Worm (Caenorhabditis elegans) whole organism, dauer: Measurements from ENCODE around the gene cts-1.

ENCODE experiments used
- unc-62 ChIP-seq: sonication (generic microtip); optimal IDR thresholded peaks from 2 replicates; lab custom pipeline; 2017; ENCODE audit warnings: missing biosample characterization, missing genetic modification reagents, missing genetic modification characterization

The cts-1 gene

DNA sequence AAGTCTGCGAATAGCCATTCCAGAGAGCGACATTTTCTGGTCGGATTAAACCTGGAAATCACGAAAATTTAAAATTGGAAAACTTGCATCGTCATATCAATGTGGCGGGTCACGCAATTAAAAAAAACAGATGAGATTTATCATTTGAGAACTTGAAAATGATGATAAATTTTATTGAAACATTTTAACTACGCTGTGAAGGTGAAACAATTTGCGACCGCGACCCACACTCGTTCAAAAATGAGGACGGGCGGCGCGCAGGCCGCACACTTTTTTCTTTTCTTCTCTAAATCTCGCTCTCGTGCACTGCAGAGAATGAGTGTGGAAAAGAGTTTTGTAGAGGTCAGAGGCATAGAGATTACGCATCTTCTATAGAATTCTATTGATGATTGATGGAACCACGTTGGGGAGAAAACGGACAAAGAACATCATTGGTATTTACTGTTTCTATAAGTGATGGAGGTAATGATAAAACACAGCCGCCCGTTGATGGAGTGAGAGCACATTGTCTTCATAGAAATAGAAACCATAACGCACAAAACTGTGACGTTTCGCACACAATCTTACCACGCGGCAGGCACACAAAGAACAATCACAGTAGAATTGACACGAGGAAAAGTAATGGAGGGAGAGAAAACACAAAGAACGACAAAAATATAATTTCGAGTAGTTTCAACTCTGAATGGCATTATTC is at the start of gene cts-1:
TSS of gene cts-1 (minus strand) at position 51 of the 694 bp plus-strand sequence.
- no peak for TF ChIP-seq unc-62 (GFP tag; lab: Kevin White, UChicago)

DNA sequence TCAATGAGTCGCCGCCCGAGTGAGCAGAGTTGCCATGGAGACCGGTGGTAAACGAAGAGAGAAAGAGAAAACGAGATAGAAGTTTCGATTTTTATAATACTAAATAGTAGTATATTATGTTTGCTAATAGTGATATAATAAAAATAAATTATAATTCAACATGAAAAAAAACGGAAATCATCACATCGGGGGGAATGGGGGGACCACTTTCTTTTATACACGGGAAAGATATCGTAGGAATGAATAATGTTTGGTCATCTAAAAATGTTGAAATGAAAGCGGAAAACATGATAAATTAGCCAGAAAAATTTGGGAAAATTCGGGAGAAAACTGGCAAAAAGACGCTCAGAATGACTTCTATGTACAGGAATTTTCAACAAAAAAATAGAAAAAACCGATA is 45.2 kb upstream of the cts-1 start, which contains the start of gene bbs-5:
TSS of gene bbs-5 (minus strand) at position 101 of the 400 bp plus-strand sequence.
- TF ChIP-seq unc-62 (GFP tag; lab: Kevin White, UChicago) = no peak

DNA sequence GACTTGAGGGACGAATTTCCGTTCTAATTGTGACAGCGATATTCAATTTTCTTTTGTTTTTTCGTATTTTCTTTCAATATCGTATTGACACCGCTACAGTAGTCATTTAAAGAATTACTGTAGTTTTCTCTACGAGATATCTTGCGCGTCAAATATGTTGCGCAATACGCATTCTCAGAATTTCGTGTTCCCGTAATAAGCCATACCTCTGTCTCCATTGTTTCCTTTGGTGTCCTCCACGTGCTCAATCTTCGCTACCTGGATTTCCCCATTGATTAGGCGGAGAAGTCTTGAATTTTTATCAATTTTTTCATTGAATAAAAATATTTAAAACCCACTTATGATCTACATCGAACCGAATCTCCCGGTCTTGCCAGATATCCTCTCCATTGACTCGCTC is 44.8 kb upstream of the cts-1 start:
- TF ChIP-seq unc-62 (GFP tag; lab: Kevin White, UChicago) = no peak

DNA sequence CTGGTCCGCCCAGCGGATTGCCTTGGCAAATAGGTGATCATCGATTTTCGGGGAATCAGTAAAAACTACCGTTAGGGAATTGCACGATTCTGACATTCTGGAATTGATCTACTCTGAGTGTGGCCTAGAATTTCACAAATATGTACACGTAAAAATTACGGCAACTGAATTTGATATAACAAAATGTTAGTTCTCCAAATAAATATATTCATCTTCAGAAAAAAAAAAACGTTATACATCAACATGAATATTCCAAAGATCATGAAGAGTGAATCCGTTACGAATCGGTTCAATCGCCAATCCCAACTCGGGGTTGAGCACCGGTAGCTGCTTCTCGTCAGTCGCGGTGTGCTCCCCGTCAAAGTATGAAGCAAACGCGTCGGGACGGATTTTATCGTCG is 42.2 kb upstream of the cts-1 start, which contains the start of gene rip-1:
TSS of gene rip-1 (minus strand) at position 101 of the 400 bp plus-strand sequence.
- TF ChIP-seq unc-62 (GFP tag; lab: Kevin White, UChicago) = no peak

DNA sequence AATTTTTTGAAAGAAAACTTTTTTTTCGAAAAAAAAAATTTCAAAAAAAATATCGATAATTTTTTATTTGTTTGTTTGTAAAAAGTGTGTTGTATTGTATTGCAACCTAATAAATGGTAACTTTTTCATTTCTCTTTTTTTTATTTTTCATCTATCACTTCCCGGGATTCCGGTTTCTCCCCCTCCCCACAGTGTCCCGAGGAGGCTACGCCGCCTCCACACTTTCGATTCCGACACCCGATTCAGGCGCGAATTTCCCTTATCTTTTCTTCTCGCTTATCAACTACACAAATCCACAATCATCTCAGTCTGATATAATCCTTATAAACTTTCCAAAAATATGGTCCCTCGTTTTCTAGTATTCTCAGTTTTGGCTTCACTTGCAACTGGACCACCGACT is 38.1 kb upstream of the cts-1 start, which contains the start of gene R01H10.4:
TSS of gene R01H10.4 (plus strand) at position 236 of the 400 bp plus-strand sequence.
- TF ChIP-seq unc-62 (GFP tag; lab: Kevin White, UChicago) = no peak

DNA sequence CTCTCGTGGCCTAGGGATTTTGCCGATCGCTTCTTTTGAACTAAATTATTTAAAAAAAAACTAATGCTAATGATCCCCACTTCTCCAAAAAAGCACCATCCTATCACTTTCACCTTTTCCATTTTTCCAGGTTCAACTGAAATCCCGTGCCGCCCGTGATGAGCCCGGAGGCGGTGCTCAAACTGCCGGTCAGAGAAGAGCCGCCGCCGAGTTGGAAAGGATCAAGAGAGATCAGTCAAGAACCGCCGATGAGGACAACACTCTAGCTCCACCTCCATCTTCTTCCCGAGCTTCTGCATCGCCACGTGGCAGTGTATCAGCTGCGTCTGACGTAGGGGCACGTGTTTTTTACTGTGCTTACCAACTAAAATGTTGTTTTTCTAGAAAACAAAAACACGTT is 36.9 kb upstream of the cts-1 start:
- no peak for TF ChIP-seq unc-62 (GFP tag; lab: Kevin White, UChicago)

DNA sequence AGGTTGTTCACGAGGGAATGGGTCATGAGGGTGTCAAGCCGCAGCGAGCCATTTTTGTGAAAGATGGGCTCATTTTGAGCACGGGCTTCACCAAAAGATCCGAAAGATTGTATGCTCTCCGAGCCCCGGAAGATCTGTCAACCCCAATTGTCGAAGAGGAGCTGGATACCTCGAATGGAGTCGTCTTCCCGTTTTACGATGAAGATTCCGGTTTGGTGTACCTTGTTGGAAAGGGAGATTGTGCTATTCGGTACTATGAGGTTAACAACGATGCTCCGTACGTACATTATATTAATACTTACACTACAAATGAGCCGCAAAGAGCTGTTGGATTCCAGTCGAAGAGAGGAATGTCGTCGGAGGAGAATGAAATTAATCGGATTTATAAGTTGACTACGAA is 34.7 kb upstream of the cts-1 start:
- no peak for TF ChIP-seq unc-62 (GFP tag; lab: Kevin White, UChicago)

DNA sequence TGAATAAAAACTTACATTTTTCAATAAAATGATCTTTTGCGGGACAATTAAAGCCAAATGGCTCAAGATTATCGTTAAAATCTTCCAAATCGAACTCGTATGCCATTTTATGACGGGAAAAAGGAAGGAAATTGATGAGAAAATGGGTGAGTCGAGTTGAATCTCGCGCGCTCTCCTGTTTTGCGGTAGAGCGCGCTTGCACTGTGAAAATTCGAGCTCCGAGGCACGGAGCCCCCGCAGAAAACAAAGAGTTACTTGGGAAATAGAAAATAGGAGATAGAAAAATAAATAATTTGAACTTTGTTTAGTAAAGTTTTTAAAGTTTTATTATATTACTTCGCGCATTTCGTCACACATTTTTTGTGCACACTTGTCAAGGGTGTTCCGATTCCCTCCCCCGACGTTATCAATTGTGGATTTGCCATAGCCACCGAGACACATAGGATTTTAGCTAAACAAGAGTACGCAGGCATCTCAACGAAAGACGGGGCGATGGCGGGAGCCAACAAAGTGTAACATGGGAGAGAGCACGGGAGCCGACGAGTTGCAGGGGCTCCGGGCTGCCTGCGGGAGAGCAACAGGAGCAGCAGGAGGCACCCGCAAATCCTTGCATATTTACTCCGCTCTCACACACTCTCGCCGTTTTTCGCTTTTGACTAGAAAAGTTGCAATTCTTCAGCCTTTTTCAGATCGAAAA is 32.2 kb upstream of the cts-1 start, which contains the start of the genes div-1 and cor-1:
TSS of gene div-1 (minus strand) at position 119 of the 697 bp plus-strand sequence.
TSS of gene cor-1 (plus strand) at position 671 of the 697 bp plus-strand sequence.
- TF ChIP-seq unc-62 (GFP tag; lab: Kevin White, UChicago) = no peak

DNA sequence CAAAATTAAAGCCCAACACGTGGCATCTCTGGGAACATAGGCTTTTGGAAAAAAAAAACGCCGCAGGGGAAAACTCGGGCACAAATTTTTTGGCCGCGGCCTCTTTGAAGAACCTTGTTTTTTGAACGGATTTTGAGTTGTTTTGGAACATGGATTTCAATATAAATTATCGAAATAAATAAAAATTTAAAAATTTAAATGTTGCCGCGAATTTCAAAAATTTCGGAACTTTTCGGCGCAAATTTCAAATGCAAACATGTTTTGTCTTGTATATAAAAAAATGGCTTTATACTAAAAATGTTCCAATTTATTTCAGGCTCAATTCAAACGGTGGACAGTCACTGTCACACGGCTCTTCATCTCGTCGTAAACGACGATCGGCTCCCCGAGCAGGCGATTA is 27.6 kb upstream of the cts-1 start:
- no peak for TF ChIP-seq unc-62 (GFP tag; lab: Kevin White, UChicago)

DNA sequence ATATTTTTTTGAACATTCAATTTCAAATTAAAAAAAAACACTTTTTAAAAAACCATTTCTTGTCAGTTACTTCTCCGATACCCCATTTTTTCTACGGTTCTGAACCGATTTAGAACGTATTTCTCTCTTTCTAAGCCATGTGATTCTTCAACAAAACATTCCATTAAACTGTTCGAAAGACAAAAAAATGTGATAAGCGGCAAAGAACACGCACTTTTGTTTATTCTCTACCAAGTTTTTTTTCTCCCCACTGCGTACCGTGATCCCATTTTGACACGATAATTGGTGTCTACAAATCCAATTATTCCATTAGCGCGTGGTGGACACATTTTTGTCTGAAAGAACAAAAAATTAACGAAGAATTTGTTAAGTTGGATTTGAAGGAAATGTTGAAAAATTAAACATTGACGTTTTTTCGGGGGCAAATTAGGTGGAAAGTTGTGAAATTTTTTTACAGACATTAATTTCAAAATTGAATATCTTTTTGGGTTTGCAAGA is 24.9 kb upstream of the cts-1 start:
- TF ChIP-seq unc-62 (GFP tag; lab: Kevin White, UChicago) = no peak

DNA sequence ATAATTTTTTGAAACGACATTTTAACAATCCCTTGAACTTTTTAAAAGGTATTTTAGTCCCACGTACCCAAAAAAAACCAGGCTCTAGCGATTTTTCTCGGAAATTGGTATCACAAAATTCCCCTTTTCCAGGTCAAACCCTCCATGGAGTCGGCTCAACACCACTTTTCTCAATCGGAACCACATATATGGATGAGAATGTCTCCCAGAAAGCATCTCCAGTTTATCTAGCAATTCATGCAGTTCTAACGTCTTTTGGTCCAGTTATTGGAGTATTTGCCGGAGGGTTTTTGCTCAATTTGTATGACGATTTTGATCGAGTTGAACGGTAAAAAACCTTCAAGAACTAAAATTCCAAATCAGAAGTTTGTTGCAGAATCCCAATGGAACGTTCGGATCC is 23.6 kb upstream of the cts-1 start:
- no peak for TF ChIP-seq unc-62 (GFP tag; lab: Kevin White, UChicago)

DNA sequence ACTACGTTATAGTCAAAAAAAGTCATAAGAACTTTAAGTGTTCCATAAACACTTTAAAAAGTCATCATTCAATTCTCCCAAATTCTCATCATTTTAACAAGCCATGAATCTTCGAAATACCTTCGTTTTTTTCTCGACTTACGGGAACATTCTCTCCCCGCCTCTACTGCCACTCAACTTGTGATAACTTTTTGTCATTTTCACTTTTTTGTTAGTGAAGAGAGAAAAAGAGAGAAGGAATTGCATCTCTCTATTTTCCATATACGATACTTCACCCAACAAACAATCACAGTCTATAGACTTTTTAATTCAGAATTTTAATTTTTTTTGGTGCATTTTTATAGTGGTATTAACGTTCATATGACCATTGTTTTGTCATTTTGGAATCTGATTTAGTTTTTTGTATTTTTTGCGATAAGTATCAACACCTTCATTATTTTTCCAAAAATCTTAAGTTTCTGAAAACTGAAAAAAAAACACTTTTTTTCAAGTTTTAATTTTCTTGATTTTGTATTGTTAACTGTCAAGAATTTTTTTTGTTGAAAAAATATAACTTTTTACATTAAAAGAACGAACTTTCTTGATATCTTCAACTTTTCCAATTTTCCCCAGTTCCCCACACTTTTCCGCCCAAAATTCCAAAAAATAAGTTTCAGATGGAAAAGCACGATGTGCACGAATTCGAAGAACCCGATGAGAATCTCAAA is 22.2 kb upstream of the cts-1 start, which contains the start of gene Y70G10A.3:
TSS of gene Y70G10A.3 (plus strand) at position 657 of the 707 bp plus-strand sequence.
- no peak for TF ChIP-seq unc-62 (GFP tag; lab: Kevin White, UChicago)

DNA sequence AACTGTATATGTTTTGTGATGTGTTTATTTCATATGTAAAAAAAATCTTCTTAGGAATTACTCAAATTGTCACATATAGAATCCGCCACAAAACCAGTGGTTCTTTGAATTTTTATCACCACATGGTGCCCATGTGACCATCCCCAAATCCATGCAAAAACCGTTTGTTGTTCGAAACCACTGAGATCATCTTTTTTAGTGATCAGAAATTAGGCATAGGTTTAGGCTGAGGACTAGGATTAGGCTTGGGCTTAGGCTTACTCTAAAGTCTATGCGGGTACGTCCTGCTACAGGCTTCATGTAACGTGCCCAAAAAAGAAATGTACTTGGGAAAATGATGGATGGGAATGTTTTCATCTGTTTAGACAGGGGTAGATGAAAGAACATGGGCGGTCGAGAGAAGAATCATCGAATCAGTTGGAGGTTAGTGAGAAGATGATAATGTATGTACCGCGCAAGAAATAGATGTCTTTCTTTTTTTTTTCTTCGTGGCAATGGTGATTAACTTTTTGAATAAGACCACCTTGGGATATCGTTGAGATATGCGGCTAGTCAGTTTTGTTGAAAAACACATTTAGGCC is 19.9 kb upstream of the cts-1 start:
- no peak for TF ChIP-seq unc-62 (GFP tag; lab: Kevin White, UChicago)

DNA sequence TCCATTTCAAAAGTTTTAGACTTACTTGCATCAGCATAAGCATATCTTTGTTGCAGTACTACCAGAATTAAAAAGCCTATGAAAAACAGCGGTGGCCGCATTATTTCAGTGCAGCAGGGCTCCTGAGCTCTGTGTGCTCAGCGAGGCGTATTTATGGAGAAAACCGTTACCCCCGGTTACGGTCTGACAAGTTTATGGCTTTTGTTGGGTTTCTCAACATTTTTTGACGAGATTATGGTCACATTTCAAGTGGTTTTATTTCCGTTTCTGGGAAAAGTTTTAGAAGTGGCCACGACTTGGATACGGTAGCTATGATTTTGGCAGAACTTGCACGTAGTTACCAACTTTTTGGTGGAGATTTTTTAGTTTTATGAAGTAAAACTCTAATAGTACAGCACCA is 17.5 kb upstream of the cts-1 start, which contains the start of gene paml-1:
TSS of gene paml-1 (minus strand) at position 101 of the 400 bp plus-strand sequence.
- TF ChIP-seq unc-62 (GFP tag; lab: Kevin White, UChicago) = no peak

DNA sequence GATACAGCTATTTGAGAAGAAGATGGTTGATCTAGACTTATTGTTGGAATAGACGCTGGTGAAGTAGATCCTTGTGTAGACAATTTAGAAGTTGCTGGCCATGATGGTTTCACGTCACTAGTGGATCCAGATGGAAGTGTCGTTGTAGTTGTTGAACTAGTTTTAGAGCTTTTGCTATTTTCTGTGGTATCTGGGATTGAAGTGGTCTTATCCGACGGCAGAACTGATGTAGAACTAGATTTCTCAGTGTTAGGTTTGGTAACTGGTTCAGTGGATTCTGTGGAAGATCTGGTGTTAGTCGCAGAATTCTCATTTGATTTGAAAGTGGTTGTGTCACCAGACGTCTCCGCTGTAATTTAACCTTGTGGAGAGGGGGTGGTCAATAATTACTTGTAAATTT is 15.2 kb upstream of the cts-1 start:
- no peak for TF ChIP-seq unc-62 (GFP tag; lab: Kevin White, UChicago)
